Worm (Caenorhabditis elegans) whole organism, L3 larva: Measurements from ENCODE around the gene F28H6.7.

ENCODE experiments used
- R02D3.7 ChIP-seq: fragments of 150-350 bp; optimal IDR thresholded peaks from 2 replicates; lab custom pipeline; 2014; ENCODE audit warnings: missing biosample characterization, missing genetic modification characterization
- ZK546.5 ChIP-seq: sonication (generic microtip); optimal IDR thresholded peaks from 2 replicates; lab custom pipeline; 2017; ENCODE audit warnings: missing biosample characterization, missing genetic modification characterization
- aly-2 ChIP-seq: fragments of 150-350 bp; optimal IDR thresholded peaks from 2 replicates; lab custom pipeline; 2014; ENCODE audit warnings: missing biosample characterization, missing genetic modification characterization
- ama-1 ChIP-seq: fragments of 150-350 bp; optimal IDR thresholded peaks from 2 replicates; lab custom pipeline; 2018
- ceh-16 ChIP-seq: sonication (generic microtip); optimal IDR thresholded peaks from 2 replicates; lab custom pipeline; 2017; ENCODE audit warnings: missing biosample characterization, missing genetic modification characterization
- ceh-28 ChIP-seq: fragments of 150-350 bp; optimal IDR thresholded peaks from 2 replicates; lab custom pipeline; 2014; ENCODE audit warnings: missing biosample characterization, missing genetic modification reagents, missing genetic modification characterization
- ceh-82 ChIP-seq: fragments of 150-350 bp; optimal IDR thresholded peaks from 2 replicates; lab custom pipeline; 2014; ENCODE audit warnings: missing biosample characterization, missing genetic modification characterization
- ceh-9 ChIP-seq: sonication (generic microtip); optimal IDR thresholded peaks from 2 replicates; lab custom pipeline; 2018; ENCODE audit warnings: missing biosample characterization, missing genetic modification characterization
- daf-12 ChIP-seq: fragments of 150-350 bp; optimal IDR thresholded peaks from 2 replicates; lab custom pipeline; 2014; ENCODE audit warnings: missing biosample characterization, missing genetic modification reagents, missing genetic modification characterization
- egl-27 ChIP-seq: sonication (generic microtip); optimal IDR thresholded peaks from 4 replicates; lab custom pipeline; 2017; ENCODE audit warnings: missing biosample characterization, missing genetic modification reagents, missing genetic modification characterization
- egl-5 ChIP-seq: fragments of 150-350 bp; optimal IDR thresholded peaks from 2 replicates; lab custom pipeline; 2017; ENCODE audit warnings: missing biosample characterization, missing genetic modification reagents, missing genetic modification characterization, inconsistent platforms
- elt-1 ChIP-seq: fragments of 150-350 bp; optimal IDR thresholded peaks from 2 replicates; lab custom pipeline; 2014; ENCODE audit warnings: missing biosample characterization, missing genetic modification characterization
- elt-2 ChIP-seq: sonication (generic microtip); optimal IDR thresholded peaks from 2 replicates; lab custom pipeline; 2016; ENCODE audit warnings: missing genetic modification reagents, mild to moderate bottlenecking, missing genetic modification characterization, missing compliant biosample characterization
- elt-3 ChIP-seq, 3 experiments: fragments of 150-350 bp in 1 of 3; sonication (generic microtip) in 2 of 3; optimal IDR thresholded peaks; 2 replicates in 2 of 3; 4 replicates in 1 of 3; lab custom pipeline; 2014 to 2017; ENCODE audit warnings: missing biosample characterization in 3 of 3, missing genetic modification characterization in 3 of 3
- eor-1 ChIP-seq, 2 experiments: fragments of 150-350 bp; optimal IDR thresholded peaks; 2 replicates each; lab custom pipeline; 2014 to 2018; ENCODE audit warnings: missing biosample characterization in 2 of 2, missing genetic modification characterization in 2 of 2
- fkh-10 ChIP-seq: sonication (generic microtip); optimal IDR thresholded peaks from 2 replicates; lab custom pipeline; 2017; ENCODE audit warnings: missing biosample characterization, missing genetic modification reagents, missing genetic modification characterization
- fkh-2 ChIP-seq: fragments of 150-350 bp; optimal IDR thresholded peaks from 2 replicates; lab custom pipeline; 2014; ENCODE audit warnings: missing biosample characterization, missing genetic modification reagents, missing genetic modification characterization
- fos-1 ChIP-seq: fragments of 150-350 bp; optimal IDR thresholded peaks from 2 replicates; lab custom pipeline; 2014; ENCODE audit warnings: missing biosample characterization, missing genetic modification characterization
- hmg-11 ChIP-seq: sonication (generic microtip); optimal IDR thresholded peaks from 2 replicates; lab custom pipeline; 2016; ENCODE audit warnings: missing genetic modification characterization, missing compliant biosample characterization
- jun-1 ChIP-seq: fragments of 150-350 bp; optimal IDR thresholded peaks from 2 replicates; lab custom pipeline; 2014; ENCODE audit warnings: missing biosample characterization, missing genetic modification reagents, missing genetic modification characterization
- lin-15B ChIP-seq: fragments of 150-350 bp; optimal IDR thresholded peaks from 2 replicates; lab custom pipeline; 2014; ENCODE audit warnings: missing biosample characterization, missing genetic modification characterization
- lin-39 ChIP-seq: fragments of 150-350 bp; optimal IDR thresholded peaks from 2 replicates; lab custom pipeline; 2018; ENCODE audit warnings: missing biosample characterization, missing genetic modification reagents, missing genetic modification characterization
- lsy-12 ChIP-seq: sonication (generic microtip); optimal IDR thresholded peaks from 2 replicates; lab custom pipeline; 2016; ENCODE audit warnings: mild to moderate bottlenecking, missing genetic modification characterization, missing compliant biosample characterization
- mdl-1 ChIP-seq: fragments of 150-350 bp; optimal IDR thresholded peaks from 2 replicates; lab custom pipeline; 2014; ENCODE audit warnings: missing biosample characterization, missing genetic modification characterization
- mml-1 ChIP-seq: fragments of 150-350 bp; sonication (generic microtip); optimal IDR thresholded peaks from 3 replicates; lab custom pipeline; 2014; ENCODE audit warnings: missing biosample characterization, missing genetic modification characterization
- nfya-1 ChIP-seq: sonication (generic microtip); optimal IDR thresholded peaks from 2 replicates; lab custom pipeline; 2017; ENCODE audit warnings: missing genetic modification characterization, mild to moderate bottlenecking, missing compliant biosample characterization, antibody characterized with exemption, moderate library complexity; ENCODE audit not compliant: insufficient read depth
- nhr-11 ChIP-seq: fragments of 150-350 bp; optimal IDR thresholded peaks from 2 replicates; lab custom pipeline; 2014; ENCODE audit warnings: missing biosample characterization, missing genetic modification characterization
- nhr-12 ChIP-seq: fragments of 150-350 bp; optimal IDR thresholded peaks from 2 replicates; lab custom pipeline; 2014; ENCODE audit warnings: missing biosample characterization, missing genetic modification characterization
- nhr-23 ChIP-seq: fragments of 150-350 bp; optimal IDR thresholded peaks from 2 replicates; lab custom pipeline; 2014; ENCODE audit warnings: missing biosample characterization, missing genetic modification reagents, missing genetic modification characterization
- nhr-237 ChIP-seq: fragments of 150-350 bp; optimal IDR thresholded peaks from 2 replicates; lab custom pipeline; 2014; ENCODE audit warnings: missing biosample characterization, missing genetic modification characterization
- nhr-25 ChIP-seq: sonication (generic microtip); optimal IDR thresholded peaks from 2 replicates; lab custom pipeline; 2017; ENCODE audit warnings: missing biosample characterization, missing genetic modification characterization
- nhr-28 ChIP-seq: fragments of 150-350 bp; optimal IDR thresholded peaks from 2 replicates; lab custom pipeline; 2014; ENCODE audit warnings: missing biosample characterization, missing genetic modification characterization
- nhr-43 ChIP-seq: sonication (generic microtip); optimal IDR thresholded peaks from 2 replicates; lab custom pipeline; 2016; ENCODE audit warnings: mild to moderate bottlenecking, missing genetic modification characterization, missing compliant biosample characterization; ENCODE audit not compliant: poor library complexity, severe bottlenecking
- nhr-67 ChIP-seq: fragments of 150-350 bp; optimal IDR thresholded peaks from 2 replicates; lab custom pipeline; 2014; ENCODE audit warnings: missing biosample characterization, missing genetic modification characterization
- nhr-76 ChIP-seq: fragments of 150-350 bp; sonication (generic microtip); optimal IDR thresholded peaks from 5 replicates; lab custom pipeline; 2014; ENCODE audit warnings: missing biosample characterization, missing genetic modification characterization
- nhr-77 ChIP-seq: fragments of 150-350 bp; optimal IDR thresholded peaks from 2 replicates; lab custom pipeline; 2014; ENCODE audit warnings: missing biosample characterization, missing genetic modification characterization
- pha-4 ChIP-seq: fragments of 150-350 bp; optimal IDR thresholded peaks from 2 replicates; lab custom pipeline; 2014; ENCODE audit warnings: missing biosample characterization, missing genetic modification reagents, missing genetic modification characterization
- pqm-1 ChIP-seq: fragments of 150-350 bp; optimal IDR thresholded peaks from 2 replicates; lab custom pipeline; 2017; ENCODE audit warnings: missing biosample characterization, missing genetic modification characterization, inconsistent platforms
- sea-2 ChIP-seq: fragments of 150-350 bp; sonication (generic microtip); optimal IDR thresholded peaks from 4 replicates; lab custom pipeline; 2014; ENCODE audit warnings: missing biosample characterization, missing genetic modification reagents, missing genetic modification characterization
- skn-1 ChIP-seq: fragments of 150-350 bp; optimal IDR thresholded peaks from 2 replicates; lab custom pipeline; 2014; ENCODE audit warnings: missing biosample characterization, missing genetic modification characterization
- snpc-4 ChIP-seq: fragments of 150-350 bp; optimal IDR thresholded peaks from 2 replicates; lab custom pipeline; 2014; ENCODE audit warnings: missing biosample characterization, missing genetic modification characterization
- tbx-2 ChIP-seq: sonication (generic microtip); optimal IDR thresholded peaks from 2 replicates; lab custom pipeline; 2016; ENCODE audit warnings: mild to moderate bottlenecking, missing genetic modification characterization, missing compliant biosample characterization
- unc-39 ChIP-seq: sonication (generic microtip); optimal IDR thresholded peaks from 4 replicates; lab custom pipeline; 2017; ENCODE audit warnings: missing biosample characterization, missing genetic modification characterization
- unc-62 ChIP-seq: fragments of 150-350 bp; sonication (generic microtip); optimal IDR thresholded peaks from 4 replicates; lab custom pipeline; 2014; ENCODE audit warnings: missing biosample characterization, missing genetic modification reagents, missing genetic modification characterization
- zag-1 ChIP-seq: fragments of 150-350 bp; optimal IDR thresholded peaks from 2 replicates; lab custom pipeline; 2014; ENCODE audit warnings: missing biosample characterization, missing genetic modification characterization
- ztf-11 ChIP-seq: fragments of 150-350 bp; optimal IDR thresholded peaks from 2 replicates; lab custom pipeline; 2014; ENCODE audit warnings: missing biosample characterization, missing genetic modification characterization
- ztf-4 ChIP-seq: fragments of 150-350 bp; optimal IDR thresholded peaks from 2 replicates; lab custom pipeline; 2014; ENCODE audit warnings: missing biosample characterization, missing genetic modification characterization

The F28H6.7 gene

ce11 chrX:14145634-14146033 lies 29.7 kb downstream of the F28H6.7 start:
- TF ChIP-seq tbx-2 (tag; lab: Kevin White, UChicago) (no peak), ztf-11 (tag; lab: Kevin White, UChicago) (no peak), pha-4 (tag; lab: Kevin White, UChicago) (peak; percentile 57), fos-1 (tag; lab: Kevin White, UChicago) (no peak), egl-5 (tag; lab: Kevin White, UChicago) (no peak), elt-2 (peak; percentile 1), aly-2 (tag; lab: Kevin White, UChicago) (no peak), eor-1 (tag; optimal IDR thresholded peaks at IDR 0.05; lab: Kevin White, UChicago) (no peak), nhr-25 (tag; lab: Kevin White, UChicago) (no peak)

- TF ChIP-seq nhr-25 (tag; lab: Kevin White, UChicago) (peak; percentile 93), ama-1 (lab: Kevin White, UChicago) (peak; percentile 4), fkh-10 (GFP tag; lab: Kevin White, UChicago) (no peak), nfya-1 (tag; lab: Kevin White, UChicago) (peak; percentile 88), pqm-1 (tag; lab: Kevin White, UChicago) (peak; percentile 53), nhr-43 (tag; lab: Kevin White, UChicago) (peak; percentile 56), fkh-2 (no peak), eor-1 (tag; optimal IDR thresholded peaks at IDR 0.05; lab: Kevin White, UChicago) (peak in 1 of 2 experiments; percentile 47), nhr-28 (tag; lab: Kevin White, UChicago) (no peak), ceh-9 (no peak), jun-1 (tag; lab: Kevin White, UChicago) (peak; percentile 80), nhr-76 (no peak), skn-1 (tag; lab: Kevin White, UChicago) (peak; percentile 81), zag-1 (tag; lab: Kevin White, UChicago) (no peak), R02D3.7 (tag; lab: Kevin White, UChicago) (no peak), ceh-16 (tag; lab: Kevin White, UChicago) (no peak), elt-2 (peak; percentile 52), nhr-23 (tag; lab: Kevin White, UChicago) (peak; percentile 86), sea-2 (GFP tag; lab: Kevin White, UChicago) (peak; percentile 23), nhr-12 (no peak), lin-15B (tag; lab: Kevin White, UChicago) (peak; percentile 22), tbx-2 (tag; lab: Kevin White, UChicago) (peak; percentile 47), daf-12 (tag; lab: Kevin White, UChicago) (no peak), lin-39 (tag; lab: Kevin White, UChicago) (peak; percentile 88), elt-3 (tag; optimal IDR thresholded peaks at IDR 0.05; lab: Kevin White, UChicago) (no peak), snpc-4 (tag; lab: Kevin White, UChicago) (peak; percentile 51), hmg-11 (tag; lab: Kevin White, UChicago) (peak; percentile 78), elt-1 (peak; percentile 27), ztf-11 (tag; lab: Kevin White, UChicago) (no peak), aly-2 (tag; lab: Kevin White, UChicago) (no peak), nhr-77 (no peak), egl-27 (tag; lab: Kevin White, UChicago) (no peak), nhr-237 (tag; lab: Kevin White, UChicago) (no peak), lsy-12 (tag; lab: Kevin White, UChicago) (no peak), ztf-4 (tag; lab: Kevin White, UChicago) (no peak), fos-1 (tag; lab: Kevin White, UChicago) (no peak), nhr-11 (tag; lab: Kevin White, UChicago) (peak; percentile 43), egl-5 (tag; lab: Kevin White, UChicago) (no peak), pha-4 (tag; lab: Kevin White, UChicago) (peak; percentile 97), unc-39 (no peak), ceh-82 (tag; lab: Kevin White, UChicago) (no peak), nhr-67 (tag; lab: Kevin White, UChicago) (no peak), ZK546.5 (tag; lab: Kevin White, UChicago) (no peak), mdl-1 (tag; lab: Kevin White, UChicago) (no peak), unc-62 (GFP tag; lab: Kevin White, UChicago) (peak; percentile 56), mml-1 (tag; lab: Kevin White, UChicago) (no peak), ceh-28 (peak; percentile 81)
These were observed 30.8 kb downstream of the F28H6.7 start for ce11 chrX:14146740-14147140.
